Worm (Caenorhabditis elegans): ENCODE measurements around the gene F42A9.7.

DNA sequence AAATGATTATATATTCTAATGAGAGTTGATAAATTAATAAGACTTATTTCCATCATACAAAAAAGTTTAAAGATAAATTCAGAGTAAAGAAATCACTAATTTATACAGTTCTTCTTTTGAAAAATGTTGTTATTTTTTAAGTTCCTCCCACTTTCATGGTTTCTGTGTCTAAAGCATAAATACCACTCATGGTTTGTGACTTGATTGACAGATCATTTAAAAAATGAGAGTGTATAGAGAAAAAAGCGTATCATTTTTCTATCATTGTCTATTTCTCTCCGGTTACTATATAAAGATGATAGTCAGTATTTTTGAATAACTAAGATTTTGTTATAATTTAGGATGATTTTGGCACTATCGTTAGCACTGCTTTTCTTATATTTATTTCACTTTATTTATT is 2.3 kb downstream of the F42A9.7 start, which contains the start of gene cyp-33E3:
- TF ChIP-seq fkh-3 (tag; optimal IDR thresholded peaks at IDR 0.05) (no peak), pha-4 (tag; optimal IDR thresholded peaks at IDR 0.05) (no peak), ama-1 (optimal IDR thresholded peaks at IDR 0.05) (no peak), ama-1 (GFP tag; optimal IDR thresholded peaks at IDR 0.05) (no peak), F33H1.4 (GFP tag; IDR thresholded peaks at IDR 0.05) (no peak), efl-1 (GFP tag; optimal IDR thresholded peaks at IDR 0.05) (no peak), unc-62 (GFP tag; optimal IDR thresholded peaks at IDR 0.05) (no peak), madf-10 (tag; optimal IDR thresholded peaks at IDR 0.05) (no peak), mel-28 (tag; optimal IDR thresholded peaks at IDR 0.05; ENCODE audit: borderline replicate concordance) (no peak), unc-130 (GFP tag; optimal IDR thresholded peaks at IDR 0.05) (no peak), aptf-2 (GFP tag; conservative IDR thresholded peaks at IDR 0.05) (no peak)

All from whole organism, young adult.